Worm (Caenorhabditis elegans): Measurements from ENCODE around the gene K12H6.4.
A peak's percentile ranks its signal among the peaks of the same experiment; 100 is the strongest.

DNA sequence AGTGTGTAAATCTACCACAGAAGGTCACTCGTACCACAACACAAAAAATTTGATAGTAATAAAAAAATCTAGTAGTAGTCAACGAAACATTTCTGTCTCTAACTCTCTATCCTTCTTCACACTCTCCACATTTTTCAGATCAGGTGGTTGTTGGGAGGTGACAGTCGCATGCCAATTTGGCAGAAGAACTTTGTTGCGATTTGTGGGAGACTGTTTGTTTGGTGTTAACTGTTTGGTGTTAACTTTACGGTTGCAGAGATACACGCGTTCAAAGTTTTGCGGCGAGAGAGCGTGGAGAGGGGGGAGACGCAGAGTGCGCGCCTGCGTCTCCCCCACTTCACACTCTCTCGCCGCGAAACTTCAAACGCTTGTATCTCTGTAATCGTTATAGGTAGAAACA is 19.1 kb downstream of the K12H6.4 start:
- no peak for TF ChIP-seq nhr-77 (tag; optimal IDR thresholded peaks at IDR 0.05)
- TF ChIP-seq aly-2 (tag; optimal IDR thresholded peaks at IDR 0.05) = no peak
- no peak for TF ChIP-seq skn-1 (tag; optimal IDR thresholded peaks at IDR 0.05)
- TF ChIP-seq elt-1 (tag; optimal IDR thresholded peaks at IDR 0.05) = no peak
- peak; percentile 42 for TF ChIP-seq pha-4 (tag; optimal IDR thresholded peaks at IDR 0.05)
- TF ChIP-seq nhr-25 (tag; optimal IDR thresholded peaks at IDR 0.05) = no peak
- no peak for TF ChIP-seq snpc-4 (tag; optimal IDR thresholded peaks at IDR 0.05)
- TF ChIP-seq nhr-11 (tag; optimal IDR thresholded peaks at IDR 0.05) = no peak
- no peak for TF ChIP-seq pqm-1 (tag; optimal IDR thresholded peaks at IDR 0.05)
- TF ChIP-seq hmg-11 (tag; optimal IDR thresholded peaks at IDR 0.05) = no peak

Measured in whole organism, L3 larva.